Fruit fly (Drosophila melanogaster): ENCODE data around the gene vig.

dm6 chr2L:15062095-15062494, 8.0 kb downstream of the vig start:
- TF ChIP-seq ttk (optimal IDR thresholded peaks at IDR 0.05): no peak
- TF ChIP-seq psq (optimal IDR thresholded peaks at IDR 0.05): no peak
- TF ChIP-seq Sin3A (optimal IDR thresholded peaks at IDR 0.05): no peak
- no peak for TF ChIP-seq Myc (optimal IDR thresholded peaks at IDR 0.05)
- no peak for TF ChIP-seq insv (optimal IDR thresholded peaks at IDR 0.05)

Data from Kc167 (cell line).